Fruit fly (Drosophila melanogaster) whole organism, prepupa: ENCODE measurements around the gene CG10654.

Experiments
- Blimp-1 ChIP-seq: fragments of 200-800 bp; sonication (Bioruptor generic); optimal IDR thresholded peaks from 3 replicates; lab custom pipeline; 2017; ENCODE audit warnings: missing biosample characterization, missing genetic modification characterization, mild to moderate bottlenecking, moderate library complexity, missing genetic modification reagents
- CG11902 ChIP-seq: fragments of 200-800 bp; sonication (Bioruptor generic); optimal IDR thresholded peaks from 3 replicates; lab custom pipeline; 2016; ENCODE audit warnings: missing biosample characterization, missing genetic modification characterization
- CG15336 ChIP-seq: fragments of 200-800 bp; sonication (Bioruptor generic); IDR thresholded peaks from 2 replicates; pipeline ENCODE4 v1.3.6; 2022; ENCODE audit warnings: missing biosample characterization, missing genetic modification characterization
- CG1621 ChIP-seq: fragments of 200-800 bp; sonication (Bioruptor generic); optimal IDR thresholded peaks from 3 replicates; lab custom pipeline; 2018; ENCODE audit warnings: missing biosample characterization, mild to moderate bottlenecking, missing genetic modification characterization
- CG16779 ChIP-seq: fragments of 200-800 bp; sonication (Bioruptor generic); optimal IDR thresholded peaks from 3 replicates; lab custom pipeline; 2017; ENCODE audit warnings: missing biosample characterization, mild to moderate bottlenecking, missing genetic modification characterization
- CG3032 ChIP-seq: fragments of 200-800 bp; optimal IDR thresholded peaks from 2 replicates; lab custom pipeline; 2019; ENCODE audit warnings: missing biosample characterization, mild to moderate bottlenecking, missing genetic modification characterization, moderate library complexity
- CG31627 ChIP-seq: fragments of 200-800 bp; sonication (Bioruptor generic); optimal IDR thresholded peaks from 3 replicates; lab custom pipeline; 2016; ENCODE audit warnings: missing biosample characterization, missing genetic modification characterization
- CG34406 ChIP-seq: fragments of 200-800 bp; sonication (Bioruptor generic); optimal IDR thresholded peaks from 3 replicates; lab custom pipeline; 2016; ENCODE audit warnings: missing biosample characterization, missing genetic modification characterization
- CG3919 ChIP-seq: fragments of 200-800 bp; sonication (Bioruptor generic); optimal IDR thresholded peaks from 3 replicates; lab custom pipeline; 2016; ENCODE audit warnings: missing biosample characterization, missing genetic modification characterization
- CG4318 ChIP-seq: fragments of 200-800 bp; sonication (Bioruptor generic); optimal IDR thresholded peaks from 3 replicates; lab custom pipeline; 2017; ENCODE audit warnings: missing biosample characterization, mild to moderate bottlenecking, missing genetic modification characterization
- CG6163 ChIP-seq: fragments of 200-800 bp; sonication (Bioruptor generic); IDR thresholded peaks from 3 replicates; pipeline ENCODE4 v1.3.6; 2022; ENCODE audit warnings: missing biosample characterization, missing genetic modification characterization
- CG6276 ChIP-seq: fragments of 200-800 bp; sonication (Bioruptor generic); optimal IDR thresholded peaks from 2 replicates; lab custom pipeline; 2017; ENCODE audit warnings: missing biosample characterization, mild to moderate bottlenecking, missing genetic modification characterization
- CG6854 ChIP-seq: fragments of 200-800 bp; sonication (Bioruptor generic); optimal IDR thresholded peaks from 2 replicates; lab custom pipeline; 2017; ENCODE audit warnings: missing biosample characterization, mild to moderate bottlenecking, missing genetic modification characterization
- CG8119 ChIP-seq: fragments of 200-800 bp; sonication (Bioruptor generic); IDR thresholded peaks from 3 replicates; pipeline ENCODE4 v1.3.6; 2022; ENCODE audit warnings: missing biosample characterization, missing genetic modification characterization
- Eip75B ChIP-seq: fragments of 200-800 bp; sonication (Bioruptor generic); optimal IDR thresholded peaks from 3 replicates; lab custom pipeline; 2016; ENCODE audit warnings: missing biosample characterization, missing genetic modification characterization
- Eip78C ChIP-seq: fragments of 200-800 bp; sonication (Bioruptor generic); peaks from one replicate; lab custom pipeline; 2016; ENCODE audit warnings: missing biosample characterization, missing genetic modification characterization
- Eip93F ChIP-seq: fragments of 200-800 bp; sonication (Bioruptor generic); optimal IDR thresholded peaks from 2 replicates; lab custom pipeline; 2016; ENCODE audit warnings: missing biosample characterization, mild to moderate bottlenecking, missing genetic modification characterization
- Ets21C ChIP-seq: fragments of 200-800 bp; sonication (Bioruptor generic); optimal IDR thresholded peaks from 3 replicates; lab custom pipeline; 2016; ENCODE audit warnings: missing biosample characterization, missing genetic modification characterization
- Ets96B ChIP-seq: fragments of 200-800 bp; optimal IDR thresholded peaks from 2 replicates; lab custom pipeline; 2019; ENCODE audit warnings: missing biosample characterization, mild to moderate bottlenecking, missing genetic modification characterization, moderate library complexity
- Hr38 ChIP-seq: sonication (Bioruptor generic); optimal IDR thresholded peaks from 2 replicates; lab custom pipeline; 2016; ENCODE audit warnings: missing biosample characterization, missing genetic modification characterization
- Hr4 ChIP-seq: fragments of 200-800 bp; sonication (Bioruptor generic); optimal IDR thresholded peaks from 3 replicates; lab custom pipeline; 2016; ENCODE audit warnings: missing biosample characterization, missing genetic modification characterization
- Lpt ChIP-seq: fragments of 200-800 bp; sonication (Bioruptor generic); optimal IDR thresholded peaks from 3 replicates; lab custom pipeline; 2016; ENCODE audit warnings: missing biosample characterization, missing genetic modification characterization
- Met ChIP-seq: fragments of 200-800 bp; sonication (Bioruptor generic); optimal IDR thresholded peaks from 3 replicates; lab custom pipeline; 2016; ENCODE audit warnings: missing biosample characterization, missing genetic modification characterization
- Sox102F ChIP-seq: fragments of 200-800 bp; sonication (Bioruptor generic); optimal IDR thresholded peaks from 2 replicates; lab custom pipeline; 2016; ENCODE audit warnings: missing biosample characterization, mild to moderate bottlenecking, missing genetic modification characterization
- achi ChIP-seq: fragments of 200-800 bp; sonication (Bioruptor generic); optimal IDR thresholded peaks from 3 replicates; lab custom pipeline; 2016; ENCODE audit warnings: missing biosample characterization, missing genetic modification characterization
- cyc ChIP-seq: fragments of 200-800 bp; sonication (Bioruptor generic); optimal IDR thresholded peaks from 3 replicates; lab custom pipeline; 2016; ENCODE audit warnings: missing biosample characterization, missing genetic modification characterization
- dsx ChIP-seq: fragments of 200-800 bp; optimal IDR thresholded peaks from 3 replicates; lab custom pipeline; 2019; ENCODE audit warnings: missing biosample characterization, mild to moderate bottlenecking, missing genetic modification characterization, moderate library complexity; ENCODE audit not compliant: poor library complexity, severe bottlenecking
- esn ChIP-seq: fragments of 200-800 bp; sonication (Bioruptor generic); optimal IDR thresholded peaks from 2 replicates; lab custom pipeline; 2016; ENCODE audit warnings: missing biosample characterization, mild to moderate bottlenecking, missing genetic modification characterization, moderate library complexity
- fd59A ChIP-seq: fragments of 200-800 bp; sonication (Bioruptor generic); optimal IDR thresholded peaks from 2 replicates; lab custom pipeline; 2017; ENCODE audit warnings: missing biosample characterization, mild to moderate bottlenecking, missing genetic modification characterization, missing genetic modification reagents
- fkh ChIP-seq: fragments of 200-800 bp; sonication (Bioruptor generic); optimal IDR thresholded peaks from 3 replicates; lab custom pipeline; 2017; ENCODE audit warnings: missing biosample characterization, mild to moderate bottlenecking, missing genetic modification characterization, moderate library complexity
- pdm3 ChIP-seq: fragments of 200-800 bp; sonication (Bioruptor generic); optimal IDR thresholded peaks from 3 replicates; lab custom pipeline; 2016; ENCODE audit warnings: missing biosample characterization, missing genetic modification characterization
- spab ChIP-seq: fragments of 200-800 bp; sonication (Bioruptor generic); optimal IDR thresholded peaks from 2 replicates; lab custom pipeline; 2017; ENCODE audit warnings: missing biosample characterization, mild to moderate bottlenecking, missing genetic modification characterization, missing genetic modification reagents
- svp ChIP-seq: fragments of 200-800 bp; sonication (Bioruptor generic); peaks from one replicate; lab custom pipeline; 2016; ENCODE audit warnings: missing biosample characterization, missing genetic modification characterization
- topi ChIP-seq: fragments of 200-800 bp; sonication (Bioruptor generic); optimal IDR thresholded peaks from 3 replicates; lab custom pipeline; 2016; ENCODE audit warnings: missing biosample characterization, missing genetic modification characterization
- vri ChIP-seq: fragments of 200-800 bp; sonication (Bioruptor generic); optimal IDR thresholded peaks from 3 replicates; lab custom pipeline; 2016; ENCODE audit warnings: missing biosample characterization, mild to moderate bottlenecking, missing genetic modification characterization

Gene CG10654

dm6 chr3L:12482917-12483316 is 24.7 kb downstream of the CG10654 start (continued):
- TF ChIP-seq pdm3 = peak; percentile 78
- TF ChIP-seq CG31627 (GFP tag; lab: Kevin White, UChicago) = peak; percentile 29
- peak; percentile 51 for TF ChIP-seq topi (GFP tag; lab: Kevin White, UChicago)
- TF ChIP-seq Hr38 = no peak
- TF ChIP-seq vri (GFP tag; lab: Kevin White, UChicago) = peak; percentile 7
- no peak for TF ChIP-seq Blimp-1 (GFP tag; lab: Kevin White, UChicago)
- peak; percentile 93 for TF ChIP-seq Eip78C (GFP tag; lab: Kevin White, UChicago)
- peak; percentile 84 for TF ChIP-seq CG4318 (GFP tag; lab: Kevin White, UChicago)
- peak; percentile 9 for TF ChIP-seq CG1621
- peak; percentile 93 for TF ChIP-seq Hr4 (GFP tag; lab: Kevin White, UChicago)
- TF ChIP-seq CG15336 (GFP tag; lab: Robert Waterston, UW) = peak; percentile 91
- peak; percentile 66 for TF ChIP-seq Ets96B (tag; lab: Kevin White, UChicago)
- peak; percentile 40 for TF ChIP-seq spab
- TF ChIP-seq Lpt (GFP tag; lab: Kevin White, UChicago) = peak; percentile 79

dm6 chr3L:12482246-12482645 is 25.4 kb downstream of the CG10654 start, which contains the start of gene CG33725:
CG33725 (plus strand) TSS chr3L:12482609.
- TF ChIP-seq CG6163 (GFP tag; lab: Robert Waterston, UW) (no peak), fkh (peak; percentile 95)

dm6 chr3L:12478229-12478628 is 29.4 kb downstream of the CG10654 start:
- TF ChIP-seq CG1621 (peak; percentile 0), Sox102F (GFP tag; lab: Kevin White, UChicago) (no peak)

- TF ChIP-seq topi (GFP tag; lab: Kevin White, UChicago) (no peak), Eip78C (GFP tag; lab: Kevin White, UChicago) (peak; percentile 56), CG6276 (GFP tag; lab: Kevin White, UChicago) (no peak), CG1621 (no peak), esn (GFP tag; lab: Kevin White, UChicago) (peak; percentile 11), CG31627 (GFP tag; lab: Kevin White, UChicago) (no peak), CG3032 (no peak), CG3919 (no peak), cyc (GFP tag; lab: Kevin White, UChicago) (no peak), spab (no peak), svp (GFP tag; lab: Kevin White, UChicago) (no peak), CG16779 (tag; lab: Kevin White, UChicago) (no peak), achi (GFP tag; lab: Kevin White, UChicago) (no peak), fd59A (GFP tag; lab: Kevin White, UChicago) (no peak), Eip93F (GFP tag; lab: Kevin White, UChicago) (no peak)
- TF ChIP-seq, all 60 proteins: peak for 2
Observed at dm6 chr3L:12471471-12471978, 36.1 kb downstream of the CG10654 start, which contains the start of gene CG10616. CG10616 (plus strand) TSS chr3L:12471728.

- no peak for TF ChIP-seq Eip75B (GFP tag; lab: Kevin White, UChicago)
- TF ChIP-seq CG8119 = no peak
- TF ChIP-seq Eip78C (GFP tag; lab: Kevin White, UChicago) = no peak
- TF ChIP-seq CG11902 (GFP tag; lab: Kevin White, UChicago) = no peak
- TF ChIP-seq Eip93F (GFP tag; lab: Kevin White, UChicago) = no peak
- TF ChIP-seq fd59A (GFP tag; lab: Kevin White, UChicago) = no peak
- TF ChIP-seq CG4318 (GFP tag; lab: Kevin White, UChicago) = no peak
- TF ChIP-seq Met (GFP tag; lab: Kevin White, UChicago) = no peak
- no peak for TF ChIP-seq dsx (GFP tag; lab: Kevin White, UChicago)
- no peak for TF ChIP-seq CG15336 (GFP tag; lab: Robert Waterston, UW)
- TF ChIP-seq Ets21C (GFP tag; lab: Kevin White, UChicago) = no peak
- TF ChIP-seq Blimp-1 (GFP tag; lab: Kevin White, UChicago) = no peak
- no peak for TF ChIP-seq CG34406 (GFP tag; lab: Kevin White, UChicago)
- no peak for TF ChIP-seq CG6854 (GFP tag; lab: Kevin White, UChicago)
Observed at dm6 chr3L:12470509-12470908, 37.1 kb downstream of the CG10654 start.
